Worm (Caenorhabditis elegans) whole organism, L3 larva: Measurements from ENCODE around the gene T13G4.7.

Source experiments
- ZK546.5 ChIP-seq: sonication (generic microtip); optimal IDR thresholded peaks from 2 replicates; lab custom pipeline; 2017; ENCODE audit warnings: missing biosample characterization, missing genetic modification characterization
- aly-2 ChIP-seq: fragments of 150-350 bp; optimal IDR thresholded peaks from 2 replicates; lab custom pipeline; 2014; ENCODE audit warnings: missing biosample characterization, missing genetic modification characterization
- ama-1 ChIP-seq: fragments of 150-350 bp; optimal IDR thresholded peaks from 2 replicates; lab custom pipeline; 2018
- ceh-16 ChIP-seq: sonication (generic microtip); optimal IDR thresholded peaks from 2 replicates; lab custom pipeline; 2017; ENCODE audit warnings: missing biosample characterization, missing genetic modification characterization
- ceh-82 ChIP-seq: fragments of 150-350 bp; optimal IDR thresholded peaks from 2 replicates; lab custom pipeline; 2014; ENCODE audit warnings: missing biosample characterization, missing genetic modification characterization
- ceh-9 ChIP-seq: sonication (generic microtip); optimal IDR thresholded peaks from 2 replicates; lab custom pipeline; 2018; ENCODE audit warnings: missing biosample characterization, missing genetic modification characterization
- elt-1 ChIP-seq: fragments of 150-350 bp; optimal IDR thresholded peaks from 2 replicates; lab custom pipeline; 2014; ENCODE audit warnings: missing biosample characterization, missing genetic modification characterization
- lsy-12 ChIP-seq: sonication (generic microtip); optimal IDR thresholded peaks from 2 replicates; lab custom pipeline; 2016; ENCODE audit warnings: mild to moderate bottlenecking, missing genetic modification characterization, missing compliant biosample characterization
- skn-1 ChIP-seq: fragments of 150-350 bp; optimal IDR thresholded peaks from 2 replicates; lab custom pipeline; 2014; ENCODE audit warnings: missing biosample characterization, missing genetic modification characterization
- snpc-4 ChIP-seq: fragments of 150-350 bp; optimal IDR thresholded peaks from 2 replicates; lab custom pipeline; 2014; ENCODE audit warnings: missing biosample characterization, missing genetic modification characterization
- unc-39 ChIP-seq: sonication (generic microtip); optimal IDR thresholded peaks from 4 replicates; lab custom pipeline; 2017; ENCODE audit warnings: missing biosample characterization, missing genetic modification characterization
- unc-62 ChIP-seq: fragments of 150-350 bp; sonication (generic microtip); optimal IDR thresholded peaks from 4 replicates; lab custom pipeline; 2014; ENCODE audit warnings: missing biosample characterization, missing genetic modification reagents, missing genetic modification characterization
- ztf-11 ChIP-seq: fragments of 150-350 bp; optimal IDR thresholded peaks from 2 replicates; lab custom pipeline; 2014; ENCODE audit warnings: missing biosample characterization, missing genetic modification characterization
- ztf-4 ChIP-seq: fragments of 150-350 bp; optimal IDR thresholded peaks from 2 replicates; lab custom pipeline; 2014; ENCODE audit warnings: missing biosample characterization, missing genetic modification characterization

DNA sequence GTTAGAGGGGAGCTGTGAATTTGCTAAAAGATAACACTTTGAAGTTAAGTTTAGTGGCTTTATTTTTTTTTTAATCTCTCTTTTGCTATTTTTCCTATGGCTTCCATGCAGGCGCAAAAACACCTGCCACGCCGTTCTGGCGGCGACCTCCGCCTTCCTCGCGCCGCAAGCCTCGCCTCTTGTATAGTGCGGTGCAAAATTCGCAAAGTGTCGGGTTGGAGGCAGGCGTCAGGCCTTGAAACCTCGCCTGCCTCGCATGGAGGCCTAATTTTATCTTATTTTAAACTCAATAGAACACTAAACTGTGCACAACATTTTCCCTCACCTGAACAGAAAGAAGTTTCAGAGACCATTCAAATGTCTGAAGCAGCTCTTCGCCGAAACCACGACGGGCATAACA lies 33.9 kb downstream of the T13G4.7 start:
- TF ChIP-seq unc-39 (no peak), ZK546.5 (no peak), snpc-4 (no peak), unc-62 (GFP tag; lab: Kevin White, UChicago) (no peak), ceh-16 (tag; lab: Kevin White, UChicago) (no peak), ztf-4 (tag; lab: Kevin White, UChicago) (no peak), skn-1 (tag; lab: Kevin White, UChicago) (no peak), aly-2 (tag; lab: Kevin White, UChicago) (no peak), ztf-11 (no peak), ceh-9 (no peak), ceh-82 (no peak), lsy-12 (no peak), elt-1 (tag; lab: Kevin White, UChicago) (no peak), ama-1 (lab: Kevin White, UChicago) (no peak)
